Fruit fly (Drosophila melanogaster): Measurements from ENCODE around the gene CG1136.

DNA sequence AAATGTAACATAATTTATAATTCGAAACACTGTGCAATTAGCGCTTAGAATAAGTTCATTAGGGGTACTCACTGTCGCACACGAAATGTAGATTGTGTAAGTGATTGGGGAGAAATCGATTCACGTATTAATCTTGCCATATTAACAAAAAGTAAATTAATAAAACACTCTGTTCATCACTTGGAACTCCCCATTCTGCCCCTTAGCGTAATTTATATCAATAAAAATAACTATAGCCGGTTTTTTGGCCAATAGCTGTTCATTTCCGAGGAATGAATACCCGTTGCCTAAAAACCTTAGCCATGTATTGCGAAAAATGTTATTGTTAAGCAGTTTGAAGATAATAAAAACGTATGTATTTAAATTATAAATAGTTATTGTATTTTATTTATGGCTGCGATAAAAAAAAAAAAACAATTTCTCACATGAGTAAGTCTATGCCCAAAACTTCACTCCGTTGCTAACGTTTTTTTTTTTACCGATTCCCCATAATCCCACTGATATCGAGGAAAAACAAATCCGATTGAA lies 13.0 kb downstream of the CG1136 start, which contains the start of gene Ugt305A1:
- no peak for TF ChIP-seq psq (optimal IDR thresholded peaks at IDR 0.05)
- TF ChIP-seq usp (GFP tag; optimal IDR thresholded peaks at IDR 0.05), result no peak
- no peak for TF ChIP-seq Dll (optimal IDR thresholded peaks at IDR 0.05)
- TF ChIP-seq CG8478 (optimal IDR thresholded peaks at IDR 0.05), result no peak
- TF ChIP-seq pan (optimal IDR thresholded peaks at IDR 0.05), result no peak
